Worm (Caenorhabditis elegans) whole organism, L1 larva: ENCODE results near the gene F28G4.2.

Experiments
- C16A3.4 ChIP-seq: fragments of 150-350 bp; optimal IDR thresholded peaks from 2 replicates; lab custom pipeline; 2014; ENCODE audit warnings: missing biosample characterization, missing genetic modification characterization
- F16B12.6 ChIP-seq: fragments of 150-350 bp; optimal IDR thresholded peaks from 2 replicates; lab custom pipeline; 2014; ENCODE audit warnings: missing biosample characterization, missing genetic modification characterization
- Y116A8C.19 ChIP-seq: sonication (generic microtip); optimal IDR thresholded peaks from 2 replicates; lab custom pipeline; 2016; ENCODE audit warnings: missing compliant biosample characterization, missing genetic modification characterization, borderline replicate concordance
- aly-2 ChIP-seq: fragments of 150-350 bp; optimal IDR thresholded peaks from 2 replicates; lab custom pipeline; 2014; ENCODE audit warnings: missing biosample characterization, missing genetic modification characterization
- blmp-1 ChIP-seq: fragments of 150-350 bp; optimal IDR thresholded peaks from 2 replicates; lab custom pipeline; 2014; ENCODE audit warnings: missing biosample characterization, missing genetic modification characterization
- ceh-82 ChIP-seq, 3 experiments: fragments of 150-350 bp in 1 of 3; sonication (generic microtip) in 2 of 3; optimal IDR thresholded peaks; 2 replicates each; lab custom pipeline; 2014 to 2017; ENCODE audit warnings: missing biosample characterization in 3 of 3, missing genetic modification characterization in 3 of 3
- ceh-88 ChIP-seq: fragments of 200-800 bp; sonication (Bioruptor generic); IDR thresholded peaks from 2 replicates; pipeline ENCODE4 v1.3.6; 2022; ENCODE audit warnings: missing genetic modification characterization, missing compliant biosample characterization
- ceh-90 ChIP-seq: sonication (generic microtip); optimal IDR thresholded peaks from 2 replicates; lab custom pipeline; 2016; ENCODE audit warnings: missing genetic modification characterization, missing compliant biosample characterization
- efl-1 ChIP-seq, 4 experiments: fragments of 150-350 bp; optimal IDR thresholded peaks in 3 of 4; peaks in 1 of 4; 1 replicate in 1 of 4; 2 replicates in 3 of 4; lab custom pipeline; 2014; ENCODE audit warnings: missing biosample characterization in 2 of 4, missing genetic modification characterization in 2 of 4, missing genetic modification reagents in 2 of 4
- efl-3 ChIP-seq: fragments of 200-800 bp; sonication (Bioruptor generic); optimal IDR thresholded peaks from 2 replicates; lab custom pipeline; 2018; ENCODE audit warnings: mild to moderate bottlenecking, missing genetic modification characterization, missing compliant biosample characterization
- egl-13 ChIP-seq: sonication (generic microtip); optimal IDR thresholded peaks from 2 replicates; lab custom pipeline; 2016; ENCODE audit warnings: missing genotype, missing genetic modification reagents, missing genetic modification characterization, missing compliant biosample characterization
- elt-2 ChIP-seq: sonication (generic microtip); optimal IDR thresholded peaks from 2 replicates; lab custom pipeline; 2016; ENCODE audit warnings: missing genetic modification characterization, mild to moderate bottlenecking, inconsistent platforms, missing compliant biosample characterization, missing genetic modification reagents
- elt-3 ChIP-seq, 6 experiments: fragments of 150-350 bp in 1 of 6; sonication (generic microtip); optimal IDR thresholded peaks; 2 replicates each; lab custom pipeline; 2017 to 2018; ENCODE audit warnings: missing biosample characterization in 6 of 6, missing genetic modification characterization in 6 of 6, inconsistent platforms in 1 of 6
- fkh-8 ChIP-seq: sonication (generic microtip); optimal IDR thresholded peaks from 2 replicates; lab custom pipeline; 2016; ENCODE audit warnings: mild to moderate bottlenecking, missing genetic modification characterization, missing compliant biosample characterization
- hpl-2 ChIP-seq: fragments of 150-350 bp; optimal IDR thresholded peaks from 2 replicates; lab custom pipeline; 2014; ENCODE audit warnings: missing biosample characterization, missing genetic modification reagents, missing genetic modification characterization
- isw-1 ChIP-seq: fragments of 200-800 bp; sonication (Bioruptor generic); IDR thresholded peaks from 2 replicates; pipeline ENCODE4 v1.3.6; 2022; ENCODE audit warnings: missing genetic modification characterization, missing compliant biosample characterization
- lin-13 ChIP-seq: fragments of 150-350 bp; optimal IDR thresholded peaks from 2 replicates; lab custom pipeline; 2014; ENCODE audit warnings: missing biosample characterization, missing genetic modification reagents, missing genetic modification characterization
- lin-35 ChIP-seq, 2 experiments: fragments of 150-350 bp; optimal IDR thresholded peaks; 2 replicates each; lab custom pipeline; 2014; ENCODE audit warnings: missing biosample characterization in 2 of 2, missing genetic modification characterization in 2 of 2, missing genetic modification reagents in 2 of 2
- lir-3 ChIP-seq: sonication (generic microtip); optimal IDR thresholded peaks from 2 replicates; lab custom pipeline; 2016; ENCODE audit warnings: mild to moderate bottlenecking, missing genetic modification characterization, moderate library complexity, missing compliant biosample characterization; ENCODE audit not compliant: poor library complexity
- lsy-2 ChIP-seq, 2 experiments: fragments of 150-350 bp; optimal IDR thresholded peaks; 2 replicates each; lab custom pipeline; 2014; ENCODE audit warnings: missing biosample characterization in 2 of 2, missing genetic modification characterization in 2 of 2
- nhr-237 ChIP-seq: fragments of 150-350 bp; optimal IDR thresholded peaks from 2 replicates; lab custom pipeline; 2014; ENCODE audit warnings: missing biosample characterization, missing genetic modification characterization
- nhr-28 ChIP-seq: fragments of 150-350 bp; optimal IDR thresholded peaks from 2 replicates; lab custom pipeline; 2014; ENCODE audit warnings: missing biosample characterization, missing genetic modification characterization
- nhr-71 ChIP-seq: sonication (generic microtip); optimal IDR thresholded peaks from 2 replicates; lab custom pipeline; 2016; ENCODE audit warnings: mild to moderate bottlenecking, missing genetic modification characterization, moderate library complexity, missing compliant biosample characterization
- nhr-77 ChIP-seq: fragments of 150-350 bp; optimal IDR thresholded peaks from 2 replicates; lab custom pipeline; 2014; ENCODE audit warnings: missing biosample characterization, missing genetic modification characterization
- nhr-85 ChIP-seq: sonication (generic microtip); peaks from one replicate; lab custom pipeline; 2016; ENCODE audit warnings: missing genetic modification characterization, inconsistent platforms, missing compliant biosample characterization
- nhr-90 ChIP-seq: sonication (generic microtip); optimal IDR thresholded peaks from 2 replicates; lab custom pipeline; 2016; ENCODE audit warnings: mild to moderate bottlenecking, missing genetic modification characterization, missing compliant biosample characterization; ENCODE audit not compliant: poor library complexity
- skn-1 ChIP-seq: fragments of 150-350 bp; optimal IDR thresholded peaks from 2 replicates; lab custom pipeline; 2014; ENCODE audit warnings: missing biosample characterization, missing genetic modification characterization
- unc-130 ChIP-seq: fragments of 150-350 bp; optimal IDR thresholded peaks from 2 replicates; lab custom pipeline; 2017; ENCODE audit warnings: missing biosample characterization, missing genetic modification characterization, inconsistent platforms
- unc-86 ChIP-seq: sonication (generic microtip); optimal IDR thresholded peaks from 2 replicates; lab custom pipeline; 2016; ENCODE audit warnings: missing genetic modification characterization, missing compliant biosample characterization
- unc-98 ChIP-seq: fragments of 200-800 bp; sonication (Bioruptor generic); IDR thresholded peaks from 2 replicates; pipeline ENCODE4 v1.3.6; 2022; ENCODE audit warnings: missing genetic modification characterization, missing compliant biosample characterization
- zag-1 ChIP-seq: fragments of 150-350 bp; optimal IDR thresholded peaks from 2 replicates; lab custom pipeline; 2014; ENCODE audit warnings: missing biosample characterization, missing genetic modification characterization
- zip-4 ChIP-seq: fragments of 200-800 bp; sonication (Bioruptor generic); optimal IDR thresholded peaks from 2 replicates; lab custom pipeline; 2018; ENCODE audit warnings: mild to moderate bottlenecking, missing genetic modification characterization, moderate library complexity, missing compliant biosample characterization

F28G4.2 gene

ce11 chrV:16309523-16309922, 27.4 kb upstream of the F28G4.2 start, which contains the start of gene oac-7:
TSS of gene oac-7 (plus strand) at chrV:16309805.
- TF ChIP-seq nhr-71 (tag; lab: Kevin White, UChicago) = peak; percentile 66
- peak in 1 of 2 experiments; percentile 13 for TF ChIP-seq efl-1 (optimal IDR thresholded peaks at IDR 0.05; lab: Kevin White, UChicago)
- no peak for TF ChIP-seq efl-1 (GFP tag; optimal IDR thresholded peaks at IDR 0.05 in 1 of 2; lab: Kevin White, UChicago)
- TF ChIP-seq blmp-1 (tag; lab: Kevin White, UChicago) = peak; percentile 4
- TF ChIP-seq skn-1 (tag; lab: Kevin White, UChicago) = peak; percentile 5
- no peak for TF ChIP-seq C16A3.4
- no peak for TF ChIP-seq fkh-8 (tag; lab: Kevin White, UChicago)
- no peak for TF ChIP-seq aly-2 (tag; lab: Kevin White, UChicago)
- peak; percentile 45 for TF ChIP-seq nhr-85 (tag; lab: Kevin White, UChicago)

- TF ChIP-seq zag-1 = no peak
Measured at ce11 chrV:16308343-16308742, 26.2 kb upstream of the F28G4.2 start.

- TF ChIP-seq ceh-88 (GFP tag; lab: Robert Waterston, UW) = no peak
- TF ChIP-seq zip-4 = no peak
- no peak for TF ChIP-seq efl-3 (GFP tag; lab: Kevin White, UChicago)
- no peak for TF ChIP-seq elt-2 (tag; lab: Kevin White, UChicago)
- no peak for TF ChIP-seq hpl-2
- no peak for TF ChIP-seq elt-3 (tag; optimal IDR thresholded peaks at IDR 0.05; lab: Kevin White, UChicago)
- no peak for TF ChIP-seq nhr-77
- no peak for TF ChIP-seq lin-35 (GFP tag; optimal IDR thresholded peaks at IDR 0.05; lab: Kevin White, UChicago)
- TF ChIP-seq isw-1 (GFP tag; lab: Robert Waterston, UW) = no peak
- no peak for TF ChIP-seq nhr-90 (tag; lab: Kevin White, UChicago)
- TF ChIP-seq ceh-82 (tag; optimal IDR thresholded peaks at IDR 0.05; lab: Kevin White, UChicago) = no peak
- no peak for TF ChIP-seq efl-1 (optimal IDR thresholded peaks at IDR 0.05; lab: Kevin White, UChicago)
- TF ChIP-seq efl-1 (GFP tag; optimal IDR thresholded peaks at IDR 0.05 in 1 of 2; lab: Kevin White, UChicago) = no peak
- TF ChIP-seq lir-3 = no peak
- no peak for TF ChIP-seq lsy-2 (tag; optimal IDR thresholded peaks at IDR 0.05; lab: Kevin White, UChicago)
- TF ChIP-seq unc-86 (tag; lab: Kevin White, UChicago) = no peak
Measured at ce11 chrV:16307253-16307652, 25.1 kb upstream of the F28G4.2 start, which contains the start of gene srxa-7. TSS of gene srxa-7 (plus strand) at chrV:16307553.

DNA sequence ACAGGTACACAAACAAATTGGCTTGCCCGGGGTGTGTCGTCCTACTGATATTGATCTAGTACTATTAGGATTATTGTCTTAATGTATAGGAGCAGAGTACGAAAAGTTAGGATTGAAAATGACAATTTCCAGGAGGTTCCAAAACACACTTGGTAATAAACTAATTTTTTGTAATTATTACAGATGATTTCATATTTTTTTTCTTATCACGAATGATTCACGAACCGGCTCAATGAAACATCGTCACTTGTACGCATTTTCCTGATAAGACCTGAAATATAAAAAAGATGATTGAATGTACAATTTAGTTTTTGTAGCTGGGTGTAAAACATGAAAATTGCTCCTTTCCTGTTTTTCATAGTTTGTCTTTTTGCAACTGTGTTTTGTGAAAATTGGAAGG, 20.3 kb upstream of the F28G4.2 start, which contains the start of the genes C31A11.13 and oac-6:
C31A11.13 (minus strand) TSS at position 113 of the 400 bp plus-strand sequence.
oac-6 (plus strand) TSS at position 279 of the 400 bp plus-strand sequence.
- peak; percentile 43 for TF ChIP-seq elt-2 (tag; lab: Kevin White, UChicago)
- no peak for TF ChIP-seq nhr-90 (tag; lab: Kevin White, UChicago)
- no peak for TF ChIP-seq efl-1 (optimal IDR thresholded peaks at IDR 0.05; lab: Kevin White, UChicago)
- TF ChIP-seq efl-1 (GFP tag; optimal IDR thresholded peaks at IDR 0.05 in 1 of 2; lab: Kevin White, UChicago) = peak in 1 of 2 experiments; percentile 31

- TF ChIP-seq nhr-237 (no peak), nhr-28 (tag; lab: Kevin White, UChicago) (no peak), ceh-90 (tag; lab: Kevin White, UChicago) (no peak)
Measured at ce11 chrV:16300276-16300675, 18.2 kb upstream of the F28G4.2 start, which contains the start of gene srbc-82. TSS of gene srbc-82 (plus strand) at chrV:16300576.

ce11 chrV:16299834-16300233, 17.7 kb upstream of the F28G4.2 start:
- no peak for TF ChIP-seq unc-98
- TF ChIP-seq F16B12.6 = peak; percentile 29

DNA sequence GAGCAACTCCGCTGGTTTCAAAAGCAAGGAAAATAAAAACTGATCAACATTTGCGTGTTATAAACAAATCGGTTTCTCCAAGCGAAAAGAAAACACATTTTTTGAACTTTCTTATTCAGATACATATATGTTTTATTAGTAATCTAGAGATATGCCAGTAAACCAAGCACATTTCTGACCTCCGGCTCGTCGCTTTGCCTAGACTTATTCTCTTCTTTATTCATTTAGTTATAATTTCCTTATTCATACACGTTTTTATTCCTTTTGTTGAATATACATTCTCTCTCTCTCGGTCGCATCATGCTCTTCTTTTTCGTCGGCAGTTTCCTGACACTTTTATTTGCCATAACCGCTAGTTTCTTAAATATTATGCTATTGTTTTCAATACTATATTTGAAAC, 16.5 kb upstream of the F28G4.2 start, which contains the start of gene srbc-84:
srbc-84 (plus strand) TSS at position 301 of the 400 bp plus-strand sequence.
- no peak for TF ChIP-seq egl-13 (tag; lab: Kevin White, UChicago)
- TF ChIP-seq lin-35 (GFP tag; optimal IDR thresholded peaks at IDR 0.05; lab: Kevin White, UChicago) = no peak
- TF ChIP-seq unc-86 (tag; lab: Kevin White, UChicago) = no peak
- TF ChIP-seq hpl-2 = no peak
- TF ChIP-seq lin-13 (GFP tag; lab: Kevin White, UChicago) = no peak
- no peak for TF ChIP-seq zip-4
- TF ChIP-seq Y116A8C.19 = no peak
- no peak for TF ChIP-seq nhr-237
- no peak for TF ChIP-seq unc-130 (tag; lab: Kevin White, UChicago)
- TF ChIP-seq nhr-28 (tag; lab: Kevin White, UChicago) = no peak
- no peak for TF ChIP-seq lsy-2 (tag; optimal IDR thresholded peaks at IDR 0.05; lab: Kevin White, UChicago)
- no peak for TF ChIP-seq nhr-90 (tag; lab: Kevin White, UChicago)
